Worm (Caenorhabditis elegans) whole organism, young adult: ENCODE data around the gene Y73F4A.3.

ENCODE experiments used
- F22D6.2 ChIP-seq: sonication (generic microtip); optimal IDR thresholded peaks from 2 replicates; lab custom pipeline; 2016; ENCODE audit warnings: mild to moderate bottlenecking, missing genetic modification characterization, missing compliant biosample characterization
- F57C9.4 ChIP-seq: sonication (generic microtip); optimal IDR thresholded peaks from 2 replicates; lab custom pipeline; 2017; ENCODE audit warnings: mild to moderate bottlenecking, missing genetic modification characterization, missing compliant biosample characterization
- ama-1 ChIP-seq, 3 experiments: fragments of 150-350 bp in 1 of 3; sonication (generic microtip) in 2 of 3; optimal IDR thresholded peaks; 2 replicates each; lab custom pipeline; 2014 to 2018; ENCODE audit warnings: missing biosample characterization in 2 of 3, missing genetic modification characterization in 2 of 3, missing genetic modification reagents in 2 of 3
- dpl-1 ChIP-seq: fragments of 150-350 bp; optimal IDR thresholded peaks from 2 replicates; lab custom pipeline; 2014; ENCODE audit warnings: missing biosample characterization, missing genetic modification reagents, missing genetic modification characterization
- ets-4 ChIP-seq: fragments of 200-800 bp; sonication (Bioruptor generic); optimal IDR thresholded peaks from 2 replicates; lab custom pipeline; 2018; ENCODE audit warnings: mild to moderate bottlenecking, missing genetic modification characterization, missing compliant biosample characterization
- mes-4 ChIP-seq: sonication (generic microtip); optimal IDR thresholded peaks from 2 replicates; lab custom pipeline; 2016; ENCODE audit warnings: missing genotype, missing genetic modification characterization, missing compliant biosample characterization
- rcor-1 ChIP-seq: fragments of 200-800 bp; sonication (Bioruptor generic); IDR thresholded peaks from 2 replicates; pipeline ENCODE4 v1.3.6; 2022; ENCODE audit warnings: missing genetic modification reagents, missing genetic modification characterization, missing compliant biosample characterization
- snpc-4 ChIP-seq, 5 experiments: fragments of 150-350 bp in 1 of 5; sonication (generic microtip) in 4 of 5; optimal IDR thresholded peaks; 2 replicates each; lab custom pipeline; 2014 to 2018; ENCODE audit warnings: missing genetic modification characterization in 5 of 5, missing biosample characterization in 3 of 5, antibody characterized with exemption in 2 of 5, mild to moderate bottlenecking in 2 of 5, missing compliant biosample characterization in 2 of 5, missing genotype in 2 of 5, moderate library complexity in 2 of 5, missing genetic modification reagents in 1 of 5

- no peak for TF ChIP-seq F57C9.4 (tag; lab: Kevin White, UChicago)
- no peak for TF ChIP-seq mes-4 (tag; lab: Kevin White, UChicago)
- no peak for TF ChIP-seq ets-4
- TF ChIP-seq ama-1 (optimal IDR thresholded peaks at IDR 0.05; lab: Kevin White, UChicago): no peak
- TF ChIP-seq ama-1 (GFP tag; optimal IDR thresholded peaks at IDR 0.05; lab: Kevin White, UChicago): no peak
- no peak for TF ChIP-seq F22D6.2 (tag; lab: Kevin White, UChicago)
- TF ChIP-seq dpl-1 (GFP tag; lab: Kevin White, UChicago): no peak
- TF ChIP-seq snpc-4 (GFP tag; optimal IDR thresholded peaks at IDR 0.05; lab: Kevin White, UChicago): no peak
- TF ChIP-seq snpc-4 (tag; optimal IDR thresholded peaks at IDR 0.05; lab: Kevin White, UChicago): no peak
- TF ChIP-seq rcor-1 (GFP tag; lab: Robert Waterston, UW): no peak
Observed at ce11 chrIV:9034340-9034739, 6.0 kb downstream of the Y73F4A.3 start, which contains the start of gene C53D6.10.
